Worm (Caenorhabditis elegans): ENCODE measurements around the gene sru-28.

ce11 chrV:1511537-1511936 lies 5.4 kb downstream of the sru-28 start, which contains the start of gene nhr-260:
- TF ChIP-seq zag-1 (tag; optimal IDR thresholded peaks at IDR 0.05) = no peak
- TF ChIP-seq ceh-32 (tag; optimal IDR thresholded peaks at IDR 0.05; ENCODE audit: poor library complexity) = no peak
- no peak for TF ChIP-seq ces-1 (GFP tag; optimal IDR thresholded peaks at IDR 0.05)
- no peak for TF ChIP-seq Y5F2A.4 (GFP tag; optimal IDR thresholded peaks at IDR 0.05)

All from whole organism, L4 larva.